Fruit fly (Drosophila melanogaster): ENCODE measurements around the gene Gnpnat.

Gene Gnpnat

DNA sequence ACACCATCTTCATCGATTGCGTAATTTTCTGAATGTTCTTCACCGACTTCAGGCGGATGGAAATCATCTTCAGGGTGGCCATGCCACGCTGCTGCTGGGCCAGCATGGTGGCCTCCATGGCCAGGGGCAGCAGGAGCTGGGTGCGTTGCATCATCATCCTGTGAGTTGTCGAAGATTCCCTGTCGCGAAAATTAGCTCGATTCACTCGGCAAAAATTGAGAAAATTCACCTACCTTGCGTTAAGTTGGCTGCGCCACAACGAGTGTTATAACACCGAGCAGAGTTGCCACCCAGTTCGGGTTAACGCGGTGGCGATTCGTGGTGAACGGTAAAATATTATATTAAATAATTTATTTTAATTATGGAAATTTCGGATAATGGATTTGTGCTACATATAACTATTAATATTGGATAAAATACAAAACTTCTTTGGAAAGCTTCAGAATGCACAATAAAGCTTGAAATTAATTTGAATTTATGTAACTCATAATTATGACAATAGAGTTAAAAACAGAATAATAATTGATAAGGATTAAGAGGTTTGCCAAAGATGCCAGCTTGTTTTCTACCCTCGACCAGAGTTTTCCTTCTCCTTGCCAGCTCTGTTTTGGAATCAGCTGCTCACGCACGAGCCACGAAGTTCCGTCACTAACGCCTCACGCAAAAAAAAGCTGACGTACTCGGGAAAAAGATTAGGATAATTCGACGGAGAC lies 10.7 kb downstream of the Gnpnat start, which contains the start of the genes ATPsyngamma and yata:
Gene ATPsyngamma, minus strand, starts transcription at position 573 of the 713 bp plus-strand sequence.
Gene yata, plus strand, starts transcription at position 629 of the 713 bp plus-strand sequence.
- TF ChIP-seq CG34367 (tag; optimal IDR thresholded peaks at IDR 0.05) (no peak), Pif1B (GFP tag; optimal IDR thresholded peaks at IDR 0.05) (no peak), CG15710 (tag; optimal IDR thresholded peaks at IDR 0.05) (peak; percentile 45), CG8159 (tag; optimal IDR thresholded peaks at IDR 0.05) (no peak), CG10348 (GFP tag; IDR thresholded peaks at IDR 0.05) (no peak), CG4496 (GFP tag; IDR thresholded peaks at IDR 0.05) (0 out of 3 replicates have a peak, but pooled peaks have one; percentile 27), CG14655 (GFP tag; optimal IDR thresholded peaks at IDR 0.05) (no peak), Snoo (tag; optimal IDR thresholded peaks at IDR 0.05) (peak; percentile 39), rn (GFP tag; IDR thresholded peaks at IDR 0.05) (no peak), fd96Ca (GFP tag; IDR thresholded peaks at IDR 0.05) (no peak), CG32121 (GFP tag; IDR thresholded peaks at IDR 0.05) (no peak), CG17806 (tag; optimal IDR thresholded peaks at IDR 0.05) (no peak), CG12605 (GFP tag; IDR thresholded peaks at IDR 0.05) (no peak)

DNA sequence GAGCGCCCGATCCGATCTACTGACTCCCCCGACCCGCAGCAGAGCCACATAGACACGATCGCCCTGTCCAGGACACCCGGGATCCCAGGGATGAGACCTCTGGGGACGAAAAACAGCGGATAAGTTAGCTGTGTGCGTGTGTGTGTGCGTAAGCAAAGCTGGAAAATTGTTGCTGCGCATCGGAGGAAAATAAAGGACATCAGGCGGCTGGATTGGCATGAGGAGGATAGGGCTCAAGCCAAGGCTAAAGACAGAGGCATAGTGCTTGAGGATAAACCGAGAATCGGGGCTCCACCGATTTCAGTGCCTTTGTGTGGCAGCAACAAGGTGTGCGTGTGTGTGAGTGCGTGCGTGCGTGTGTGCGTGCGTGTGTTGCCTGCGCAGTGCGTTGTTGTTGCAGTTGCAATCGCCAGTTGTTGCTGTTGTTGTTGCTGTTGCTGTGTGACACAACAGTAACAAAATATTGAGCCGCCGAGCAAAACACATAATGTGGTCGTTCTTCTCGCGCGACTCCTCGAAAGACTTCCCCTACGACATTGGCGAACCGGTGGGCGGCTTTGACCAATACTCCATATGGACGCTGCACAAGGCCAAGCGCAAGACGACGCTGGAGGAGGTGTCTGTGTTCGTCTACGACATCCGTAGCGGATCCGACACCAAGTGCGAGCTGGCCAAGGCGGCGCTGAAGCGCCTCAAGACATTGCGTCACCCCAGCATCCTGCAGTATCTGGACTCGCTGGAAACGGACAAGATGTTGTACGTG lies 11.4 kb downstream of the Gnpnat start:
- TF ChIP-seq rn (GFP tag; IDR thresholded peaks at IDR 0.05) = no peak
- no peak for TF ChIP-seq CG32121 (GFP tag; IDR thresholded peaks at IDR 0.05)
- no peak for TF ChIP-seq EcR (GFP tag; optimal IDR thresholded peaks at IDR 0.05)
- TF ChIP-seq CG34367 (tag; optimal IDR thresholded peaks at IDR 0.05) = no peak
- TF ChIP-seq CG13204 (GFP tag; optimal IDR thresholded peaks at IDR 0.05) = no peak

DNA sequence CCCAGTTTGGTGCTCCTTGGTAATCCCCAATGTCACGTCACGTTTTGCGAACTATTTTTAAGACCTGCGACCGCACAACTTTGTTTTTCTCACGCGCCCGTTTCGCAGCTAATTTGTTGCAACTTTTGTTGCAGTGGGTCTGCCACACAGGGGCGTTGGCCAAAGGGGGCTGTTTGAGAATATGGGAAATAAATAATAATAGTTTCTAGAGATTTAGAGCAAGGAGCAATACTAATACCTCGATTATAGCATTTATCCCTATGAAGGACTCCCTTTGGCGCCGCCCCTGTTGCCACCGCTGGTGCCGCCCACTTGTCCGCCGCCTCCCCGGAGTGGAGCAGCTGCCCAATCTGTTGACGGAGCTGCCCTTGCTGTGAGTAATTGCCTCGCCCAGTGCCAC lies 17.2 kb downstream of the Gnpnat start:
- TF ChIP-seq CG32121 (GFP tag; IDR thresholded peaks at IDR 0.05) (peak; percentile 87), CG9948 (tag; optimal IDR thresholded peaks at IDR 0.05) (peak; percentile 7), CG8301 (tag; optimal IDR thresholded peaks at IDR 0.05) (no peak), Snoo (tag; optimal IDR thresholded peaks at IDR 0.05) (no peak), Ets98B (GFP tag; IDR thresholded peaks at IDR 0.05) (peak; percentile 87), CG15710 (tag; optimal IDR thresholded peaks at IDR 0.05) (peak; percentile 3), EcR (GFP tag; optimal IDR thresholded peaks at IDR 0.05) (no peak), CG13204 (GFP tag; optimal IDR thresholded peaks at IDR 0.05) (no peak), CG14655 (GFP tag; optimal IDR thresholded peaks at IDR 0.05) (no peak), CG17806 (tag; optimal IDR thresholded peaks at IDR 0.05) (no peak), CG34367 (tag; optimal IDR thresholded peaks at IDR 0.05) (no peak), CG12605 (GFP tag; IDR thresholded peaks at IDR 0.05) (peak; percentile 40; the same call in 1 of the 2 replicates), CG10348 (GFP tag; IDR thresholded peaks at IDR 0.05) (peak; percentile 33; the same call in 1 of the 2 replicates), gl (tag; optimal IDR thresholded peaks at IDR 0.05) (no peak), Pif1B (GFP tag; optimal IDR thresholded peaks at IDR 0.05) (no peak), Pif1A (GFP tag; optimal IDR thresholded peaks at IDR 0.05) (no peak), CG8159 (tag; optimal IDR thresholded peaks at IDR 0.05) (no peak), D1 (tag; optimal IDR thresholded peaks at IDR 0.05) (no peak), CG4496 (GFP tag; IDR thresholded peaks at IDR 0.05) (peak; percentile 83), rn (GFP tag; IDR thresholded peaks at IDR 0.05) (0 out of 2 replicates have a peak, but pooled peaks have one; percentile 52), fd96Ca (GFP tag; IDR thresholded peaks at IDR 0.05) (peak; percentile 90)

DNA sequence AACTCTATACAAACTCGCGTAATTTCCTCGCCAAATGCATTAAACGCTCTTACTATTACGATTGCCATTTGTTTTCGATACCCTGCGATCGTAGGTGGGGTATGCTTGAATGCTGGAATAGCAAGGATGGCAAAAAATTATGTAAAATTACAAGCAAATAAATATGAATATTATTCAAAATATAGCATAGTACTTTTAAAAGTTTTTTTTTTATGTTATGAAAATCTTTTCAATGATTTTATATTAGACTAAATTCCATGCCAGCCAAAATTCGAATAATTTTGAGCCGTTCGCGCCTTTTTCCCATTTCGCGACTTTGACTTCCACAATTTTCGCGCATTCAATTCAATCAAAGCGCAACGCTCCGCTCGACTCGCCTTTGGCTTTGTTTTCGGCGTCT lies 18.1 kb downstream of the Gnpnat start:
- TF ChIP-seq rn (GFP tag; IDR thresholded peaks at IDR 0.05) (no peak), CG17806 (tag; optimal IDR thresholded peaks at IDR 0.05) (no peak), CG10348 (GFP tag; IDR thresholded peaks at IDR 0.05) (no peak), CG9948 (tag; optimal IDR thresholded peaks at IDR 0.05) (no peak), CG8301 (tag; optimal IDR thresholded peaks at IDR 0.05) (no peak), EcR (GFP tag; optimal IDR thresholded peaks at IDR 0.05) (no peak), CG12605 (GFP tag; IDR thresholded peaks at IDR 0.05) (no peak), CG4496 (GFP tag; IDR thresholded peaks at IDR 0.05) (no peak), fd96Ca (GFP tag; IDR thresholded peaks at IDR 0.05) (no peak), D1 (tag; optimal IDR thresholded peaks at IDR 0.05) (no peak), CG14655 (GFP tag; optimal IDR thresholded peaks at IDR 0.05) (no peak), CG8159 (tag; optimal IDR thresholded peaks at IDR 0.05) (no peak), Pif1B (GFP tag; optimal IDR thresholded peaks at IDR 0.05) (no peak), CG32121 (GFP tag; IDR thresholded peaks at IDR 0.05) (no peak), CG15710 (tag; optimal IDR thresholded peaks at IDR 0.05) (no peak), CG34367 (tag; optimal IDR thresholded peaks at IDR 0.05) (no peak), Pif1A (GFP tag; optimal IDR thresholded peaks at IDR 0.05) (no peak), CG13204 (GFP tag; optimal IDR thresholded peaks at IDR 0.05) (no peak), gl (tag; optimal IDR thresholded peaks at IDR 0.05) (no peak), Snoo (tag; optimal IDR thresholded peaks at IDR 0.05) (no peak)

DNA sequence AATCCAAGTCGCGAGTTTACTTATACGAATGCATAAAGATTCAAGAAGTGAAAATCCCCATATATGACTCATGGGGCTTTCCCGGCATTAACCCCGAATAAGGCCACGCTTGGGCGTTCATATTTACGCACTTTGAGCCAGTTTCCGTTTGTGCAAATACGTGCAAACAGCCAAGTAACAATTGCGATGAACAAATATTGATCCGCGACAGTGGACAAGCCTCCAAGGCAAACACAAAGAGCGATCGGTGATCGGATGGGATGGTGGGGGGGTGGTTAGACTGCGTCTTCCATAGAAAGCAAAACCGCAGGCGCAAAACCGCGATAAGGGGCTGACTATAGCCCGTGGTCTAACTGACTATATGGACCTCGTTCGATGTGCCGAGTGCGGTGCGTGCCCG lies 19.2 kb downstream of the Gnpnat start:
- peak; percentile 62 for TF ChIP-seq Pif1A (GFP tag; optimal IDR thresholded peaks at IDR 0.05)
- no peak for TF ChIP-seq CG15710 (tag; optimal IDR thresholded peaks at IDR 0.05)
- peak; percentile 36; the same call in 2 of the 3 replicates for TF ChIP-seq CG4496 (GFP tag; IDR thresholded peaks at IDR 0.05)
- TF ChIP-seq CG17806 (tag; optimal IDR thresholded peaks at IDR 0.05) = no peak
- TF ChIP-seq rn (GFP tag; IDR thresholded peaks at IDR 0.05) = 0 out of 2 replicates have a peak, but pooled peaks have one; percentile 18
- TF ChIP-seq CG9948 (tag; optimal IDR thresholded peaks at IDR 0.05) = no peak
- no peak for TF ChIP-seq D1 (tag; optimal IDR thresholded peaks at IDR 0.05)
- TF ChIP-seq CG14655 (GFP tag; optimal IDR thresholded peaks at IDR 0.05) = no peak
- peak; percentile 37; the same call in 1 of the 2 replicates for TF ChIP-seq Ets98B (GFP tag; IDR thresholded peaks at IDR 0.05)
- TF ChIP-seq CG10348 (GFP tag; IDR thresholded peaks at IDR 0.05) = no peak
- peak; percentile 40 for TF ChIP-seq CG12605 (GFP tag; IDR thresholded peaks at IDR 0.05)
- no peak for TF ChIP-seq Snoo (tag; optimal IDR thresholded peaks at IDR 0.05)
- no peak; the same call in 1 of the 2 replicates for TF ChIP-seq CG32121 (GFP tag; IDR thresholded peaks at IDR 0.05)
- TF ChIP-seq CG13204 (GFP tag; optimal IDR thresholded peaks at IDR 0.05) = peak; percentile 83
- TF ChIP-seq CG34367 (tag; optimal IDR thresholded peaks at IDR 0.05) = peak; percentile 52
- no peak for TF ChIP-seq CG8159 (tag; optimal IDR thresholded peaks at IDR 0.05)
- TF ChIP-seq fd96Ca (GFP tag; IDR thresholded peaks at IDR 0.05) = peak; percentile 49
- TF ChIP-seq EcR (GFP tag; optimal IDR thresholded peaks at IDR 0.05) = peak; percentile 35
- peak; percentile 74 for TF ChIP-seq gl (tag; optimal IDR thresholded peaks at IDR 0.05)
- TF ChIP-seq CG8301 (tag; optimal IDR thresholded peaks at IDR 0.05) = no peak
- no peak for TF ChIP-seq Pif1B (GFP tag; optimal IDR thresholded peaks at IDR 0.05)
